Fruit fly (Drosophila melanogaster): Measurements from ENCODE around the gene AdipoR.

AdipoR gene

DNA sequence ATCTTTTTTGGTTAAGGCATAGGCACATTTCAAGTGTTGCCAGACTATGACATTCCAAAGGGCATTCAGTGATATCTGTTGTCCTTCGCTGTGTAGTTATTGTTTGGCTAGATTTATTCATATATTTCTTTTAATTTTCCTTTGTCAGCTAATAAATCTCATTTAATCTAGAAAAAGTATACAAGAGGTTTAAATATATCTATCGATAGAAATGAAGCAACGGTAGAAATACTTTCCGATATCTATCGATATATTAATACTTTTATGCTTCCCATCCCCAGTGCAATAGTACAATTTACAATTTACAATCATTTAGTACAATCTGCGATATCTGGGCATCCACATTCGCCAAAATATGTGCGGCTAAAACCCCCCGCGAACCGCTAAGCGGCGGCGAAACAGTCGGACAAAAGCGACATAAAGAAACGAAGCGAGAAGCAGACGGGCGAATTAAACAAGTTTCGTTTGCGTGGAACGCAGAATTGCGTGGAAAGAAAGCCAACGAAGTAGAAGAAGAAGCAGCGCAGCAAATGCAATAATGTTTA is 39.8 kb upstream of the AdipoR start, which contains the start of gene Efa6 (continued):
- no peak for TF ChIP-seq Hmx (GFP tag; optimal IDR thresholded peaks at IDR 0.05)
- no peak for TF ChIP-seq lov (optimal IDR thresholded peaks at IDR 0.05)
- TF ChIP-seq lov (GFP tag; IDR thresholded peaks at IDR 0.05): no peak
- no peak for TF ChIP-seq CG12219 (GFP tag; optimal IDR thresholded peaks at IDR 0.05)
- TF ChIP-seq az2 (GFP tag; optimal IDR thresholded peaks at IDR 0.05): peak; percentile 26
- no peak for TF ChIP-seq NC2α (GFP tag; optimal IDR thresholded peaks at IDR 0.05)
- TF ChIP-seq ham (GFP tag; IDR thresholded peaks at IDR 0.05): no peak
- no peak for TF ChIP-seq Meics (GFP tag; optimal IDR thresholded peaks at IDR 0.05)
- TF ChIP-seq CG11504 (tag; optimal IDR thresholded peaks at IDR 0.05): no peak
- no peak for TF ChIP-seq dimm (GFP tag; IDR thresholded peaks at IDR 0.05)
- peak; percentile 43 for TF ChIP-seq nerfin-1 (tag; optimal IDR thresholded peaks at IDR 0.05)
- TF ChIP-seq Blimp-1 (GFP tag; optimal IDR thresholded peaks at IDR 0.05): peak; percentile 33
- peak; percentile 83 for TF ChIP-seq hb (GFP tag; IDR thresholded peaks at IDR 0.05; ENCODE audit: partially characterized antibody)
- no peak for TF ChIP-seq dati (GFP tag; IDR thresholded peaks at IDR 0.05)
- no peak for TF ChIP-seq Trl (optimal IDR thresholded peaks at IDR 0.05)
- peak; percentile 59 for TF ChIP-seq Trl (GFP tag; optimal IDR thresholded peaks at IDR 0.05)
- TF ChIP-seq pan (optimal IDR thresholded peaks at IDR 0.05): no peak
- no peak for TF ChIP-seq pan (GFP tag; optimal IDR thresholded peaks at IDR 0.05 in 1 of 2, IDR thresholded peaks at IDR 0.05 in 1 of 2)
- TF ChIP-seq CG30403 (GFP tag; optimal IDR thresholded peaks at IDR 0.05): peak; percentile 64
- TF ChIP-seq da (GFP tag; optimal IDR thresholded peaks at IDR 0.05): no peak
- TF ChIP-seq CG7271 (tag; optimal IDR thresholded peaks at IDR 0.05): no peak
- TF ChIP-seq PHDP (tag; optimal IDR thresholded peaks at IDR 0.05): peak; percentile 55
- TF ChIP-seq bsh (GFP tag; optimal IDR thresholded peaks at IDR 0.05): peak; percentile 11 to 30
- no peak for TF ChIP-seq ara (GFP tag; IDR thresholded peaks at IDR 0.05)
- 0 out of 2 replicates have a peak, but pooled peaks have one; percentile 9 for TF ChIP-seq ssp (GFP tag; IDR thresholded peaks at IDR 0.05)
- TF ChIP-seq CG13424 (tag; optimal IDR thresholded peaks at IDR 0.05): peak; percentile 57
- TF ChIP-seq crol (GFP tag; IDR thresholded peaks at IDR 0.05): peak; percentile 56
- no peak for TF ChIP-seq CG33557 (GFP tag; optimal IDR thresholded peaks at IDR 0.05)
- TF ChIP-seq CG7928 (GFP tag; optimal IDR thresholded peaks at IDR 0.05): peak; percentile 23
- peak; percentile 75 for TF ChIP-seq CG12299 (tag; optimal IDR thresholded peaks at IDR 0.05)
- no peak; the same call in 1 of the 2 replicates for TF ChIP-seq Adf1 (GFP tag; IDR thresholded peaks at IDR 0.05)
- peak; percentile 55 for TF ChIP-seq B-H2 (GFP tag; optimal IDR thresholded peaks at IDR 0.05)
- TF ChIP-seq CG18476 (GFP tag; optimal IDR thresholded peaks at IDR 0.05): peak; percentile 47
- peak; percentile 97 for TF ChIP-seq knrl (GFP tag; IDR thresholded peaks at IDR 0.05; ENCODE audit: partially characterized antibody)
- TF ChIP-seq croc (GFP tag; conservative IDR thresholded peaks at IDR 0.05): no peak
- TF ChIP-seq Scr (GFP tag; IDR thresholded peaks at IDR 0.05; ENCODE audit: partially characterized antibody): peak; percentile 97
- TF ChIP-seq CG9727 (GFP tag; optimal IDR thresholded peaks at IDR 0.05): peak; percentile 62
- TF ChIP-seq CG34224 (GFP tag; IDR thresholded peaks at IDR 0.05; ENCODE audit: partially characterized antibody): peak; percentile 91; the same call in 2 of the 3 replicates
- TF ChIP-seq ash1 (GFP tag; optimal IDR thresholded peaks at IDR 0.05): no peak
- TF ChIP-seq CG18619 (GFP tag; optimal IDR thresholded peaks at IDR 0.05): peak; percentile 24
- peak; percentile 5 for TF ChIP-seq caup (GFP tag; optimal IDR thresholded peaks at IDR 0.05; ENCODE audit: severe bottlenecking)
- TF ChIP-seq NfI (GFP tag; optimal IDR thresholded peaks at IDR 0.05): peak; percentile 44
- TF ChIP-seq Sry-δ (GFP tag; optimal IDR thresholded peaks at IDR 0.05): peak; percentile 93
- peak; percentile 83 for TF ChIP-seq Ets97D (GFP tag; optimal IDR thresholded peaks at IDR 0.05)
- TF ChIP-seq Ptx1 (GFP tag; IDR thresholded peaks at IDR 0.05): no peak
- peak; percentile 51 for TF ChIP-seq CG18262 (tag; optimal IDR thresholded peaks at IDR 0.05)
- no peak for TF ChIP-seq Side (GFP tag; optimal IDR thresholded peaks at IDR 0.05)
- no peak for TF ChIP-seq pita (GFP tag; optimal IDR thresholded peaks at IDR 0.05)
- TF ChIP-seq repo (GFP tag; optimal IDR thresholded peaks at IDR 0.05): no peak
- TF ChIP-seq CG12104 (GFP tag; optimal IDR thresholded peaks at IDR 0.05): peak; percentile 31
